Fruit fly (Drosophila melanogaster) whole organism, embryonic: ENCODE results near the gene CG31832.

Experiments
- BEAF-32 ChIP-seq: fragments of 200-800 bp; sonication (Bioruptor generic); optimal IDR thresholded peaks from 3 replicates; lab custom pipeline; 2017; ENCODE audit warnings: missing biosample characterization, missing genetic modification characterization, mild to moderate bottlenecking, moderate library complexity, missing genetic modification reagents
- Bteb2 ChIP-seq: fragments of 200-800 bp; sonication (Bioruptor generic); optimal IDR thresholded peaks from 2 replicates; lab custom pipeline; 2016; ENCODE audit warnings: missing biosample characterization, missing genetic modification characterization
- CG10267 ChIP-seq: fragments of 200-800 bp; sonication (Bioruptor generic); optimal IDR thresholded peaks from 2 replicates; lab custom pipeline; 2018; ENCODE audit warnings: missing biosample characterization, mild to moderate bottlenecking, missing genetic modification characterization, moderate library complexity
- CG12104 ChIP-seq: fragments of 200-800 bp; sonication (Bioruptor generic); optimal IDR thresholded peaks from 3 replicates; lab custom pipeline; 2016; ENCODE audit warnings: missing biosample characterization, missing genetic modification characterization
- CG12155 ChIP-seq: fragments of 200-800 bp; sonication (Bioruptor generic); optimal IDR thresholded peaks from 3 replicates; lab custom pipeline; 2016; ENCODE audit warnings: missing biosample characterization, missing genetic modification characterization
- CG14710 ChIP-seq: fragments of 200-800 bp; sonication (Bioruptor generic); optimal IDR thresholded peaks from 3 replicates; lab custom pipeline; 2019; ENCODE audit warnings: missing biosample characterization, mild to moderate bottlenecking, missing genetic modification characterization, moderate library complexity
- CG14965 ChIP-seq: fragments of 200-800 bp; sonication (Bioruptor generic); optimal IDR thresholded peaks from 2 replicates; lab custom pipeline; 2016; ENCODE audit warnings: missing biosample characterization, missing genetic modification characterization, borderline replicate concordance
- CG2116 ChIP-seq: fragments of 200-800 bp; sonication (Bioruptor generic); optimal IDR thresholded peaks from 3 replicates; lab custom pipeline; 2018; ENCODE audit warnings: missing biosample characterization, mild to moderate bottlenecking, missing genetic modification characterization
- CG2129 ChIP-seq: fragments of 200-800 bp; sonication (Bioruptor generic); IDR thresholded peaks from 2 replicates; pipeline ENCODE4 v1.3.6; 2022; ENCODE audit warnings: missing biosample characterization, missing genetic modification characterization; ENCODE audit not compliant: partially characterized antibody
- CG2678 ChIP-seq: fragments of 200-800 bp; sonication (Bioruptor generic); optimal IDR thresholded peaks from 3 replicates; lab custom pipeline; 2019; ENCODE audit warnings: missing biosample characterization, mild to moderate bottlenecking, missing genetic modification characterization, moderate library complexity
- CG32772 ChIP-seq: fragments of 200-800 bp; sonication (Bioruptor generic); IDR thresholded peaks from 2 replicates; pipeline ENCODE4 v1.3.6; 2022; ENCODE audit warnings: missing biosample characterization, missing genetic modification characterization
- CG34376 ChIP-seq: fragments of 200-800 bp; sonication (Bioruptor generic); optimal IDR thresholded peaks from 2 replicates; lab custom pipeline; 2018; ENCODE audit warnings: missing biosample characterization, mild to moderate bottlenecking, missing genetic modification characterization
- CG3847 ChIP-seq: fragments of 200-800 bp; sonication (Bioruptor generic); IDR thresholded peaks from 2 replicates; pipeline ENCODE4 v1.3.6; 2022; ENCODE audit warnings: missing biosample characterization, missing genetic modification characterization
- CG4617 ChIP-seq: fragments of 200-800 bp; sonication (Bioruptor generic); optimal IDR thresholded peaks from 3 replicates; lab custom pipeline; 2016; ENCODE audit warnings: missing biosample characterization, missing genetic modification characterization, borderline replicate concordance
- CG5953 ChIP-seq: fragments of 200-800 bp; sonication (Bioruptor generic); IDR thresholded peaks from 2 replicates; pipeline ENCODE4 v1.3.6; 2022; ENCODE audit warnings: missing biosample characterization, missing genetic modification characterization
- CG6791 ChIP-seq: fragments of 200-800 bp; sonication (Bioruptor generic); IDR thresholded peaks from 3 replicates; pipeline ENCODE4 v1.3.6; 2022; ENCODE audit warnings: missing biosample characterization, missing genetic modification characterization; ENCODE audit not compliant: partially characterized antibody
- CG8290 ChIP-seq, 3 experiments: fragments of 200-800 bp; sonication (Bioruptor generic); optimal IDR thresholded peaks; 2 replicates each; lab custom pipeline; 2016 to 2019; ENCODE audit warnings: missing biosample characterization in 3 of 3, missing genetic modification characterization in 3 of 3, mild to moderate bottlenecking in 2 of 3, moderate library complexity in 1 of 3
- CG8765 ChIP-seq: fragments of 200-800 bp; sonication (Bioruptor generic); IDR thresholded peaks from 2 replicates; pipeline ENCODE4 v1.3.6; 2022; ENCODE audit warnings: missing biosample characterization, missing genetic modification characterization
- CG8924 ChIP-seq: fragments of 200-800 bp; optimal IDR thresholded peaks from 3 replicates; lab custom pipeline; 2019; ENCODE audit warnings: missing biosample characterization, mild to moderate bottlenecking, missing genetic modification characterization, moderate library complexity
- D ChIP-seq, 2 experiments: fragments of 200-800 bp in 1 of 2; fragments of >200 bp in 1 of 2; sonication (Bioruptor generic) in 1 of 2; optimal IDR thresholded peaks; 2 replicates in 1 of 2; 3 replicates in 1 of 2; lab custom pipeline; 2017; ENCODE audit warnings: mild to moderate bottlenecking in 1 of 2, missing biosample characterization in 1 of 2, missing genetic modification characterization in 1 of 2, missing genetic modification reagents in 1 of 2
- Dfd ChIP-seq, 2 experiments: fragments of >200 bp; optimal IDR thresholded peaks; 2 replicates each; lab custom pipeline; 2017; ENCODE audit warnings: missing biosample characterization in 2 of 2, missing genetic modification characterization in 2 of 2
- Dip3 ChIP-seq: fragments of 200-800 bp; sonication (Bioruptor generic); optimal IDR thresholded peaks from 3 replicates; lab custom pipeline; 2016; ENCODE audit warnings: missing biosample characterization, missing genetic modification characterization
- Dll ChIP-seq: fragments of 200-800 bp; sonication (Bioruptor generic); IDR thresholded peaks from 4 replicates; pipeline ENCODE4 v1.3.6; 2022; ENCODE audit warnings: missing biosample characterization, missing genetic modification characterization; ENCODE audit not compliant: partially characterized antibody
- HLH54F ChIP-seq: fragments of 200-800 bp; sonication (Bioruptor generic); optimal IDR thresholded peaks from 3 replicates; lab custom pipeline; 2016; ENCODE audit warnings: missing biosample characterization, missing genetic modification characterization
- Hmr ChIP-seq: fragments of 200-800 bp; sonication (Bioruptor generic); optimal IDR thresholded peaks from 3 replicates; lab custom pipeline; 2017; ENCODE audit warnings: mild to moderate bottlenecking, missing biosample characterization, missing genetic modification reagents, missing genetic modification characterization
- MBD-R2 ChIP-seq: fragments of 200-800 bp; sonication (Bioruptor generic); IDR thresholded peaks from 2 replicates; pipeline ENCODE4 v1.3.6; 2022; ENCODE audit warnings: missing biosample characterization, missing genetic modification characterization
- MESR4 ChIP-seq: fragments of 200-800 bp; sonication (Bioruptor generic); optimal IDR thresholded peaks from 2 replicates; lab custom pipeline; 2018; ENCODE audit warnings: missing biosample characterization, mild to moderate bottlenecking, missing genetic modification characterization, moderate library complexity
- Opbp ChIP-seq: fragments of 200-800 bp; sonication (Bioruptor generic); IDR thresholded peaks from 3 replicates; pipeline ENCODE4 v1.3.6; 2022; ENCODE audit warnings: missing biosample characterization, missing genetic modification characterization; ENCODE audit not compliant: partially characterized antibody
- Pdp1 ChIP-seq, 2 experiments: fragments of 200-800 bp; sonication (Bioruptor generic); optimal IDR thresholded peaks; 3 replicates each; lab custom pipeline; 2016; ENCODE audit warnings: missing biosample characterization in 2 of 2, missing genetic modification characterization in 2 of 2, mild to moderate bottlenecking in 1 of 2, moderate library complexity in 1 of 2
- Poxn ChIP-seq: fragments of 200-800 bp; sonication (Bioruptor generic); IDR thresholded peaks from 2 replicates; pipeline ENCODE4 v1.3.6; 2022; ENCODE audit warnings: missing biosample characterization, missing genetic modification characterization
- Spps ChIP-seq: fragments of 200-800 bp; sonication (Bioruptor generic); optimal IDR thresholded peaks from 2 replicates; lab custom pipeline; 2018; ENCODE audit warnings: missing biosample characterization, mild to moderate bottlenecking, missing genetic modification characterization
- Ssrp ChIP-seq: fragments of 200-800 bp; sonication (Bioruptor generic); optimal IDR thresholded peaks from 2 replicates; lab custom pipeline; 2018; ENCODE audit warnings: missing biosample characterization, mild to moderate bottlenecking, missing genetic modification characterization, moderate library complexity
- Trl ChIP-seq, 3 experiments: fragments of >200 bp in 2 of 3; fragments of 200-800 bp in 1 of 3; sonication (Bioruptor generic) in 1 of 3; optimal IDR thresholded peaks; 2 replicates in 1 of 3; 3 replicates in 2 of 3; lab custom pipeline; 2016 to 2017; ENCODE audit warnings: missing biosample characterization in 1 of 3, missing genetic modification characterization in 1 of 3
- dan ChIP-seq: fragments of 200-800 bp; sonication (Bioruptor generic); IDR thresholded peaks from 2 replicates; pipeline ENCODE4 v1.3.6; 2022; ENCODE audit warnings: missing biosample characterization, missing genetic modification characterization
- fd3F ChIP-seq: fragments of 200-800 bp; sonication (Bioruptor generic); optimal IDR thresholded peaks from 2 replicates; lab custom pipeline; 2018; ENCODE audit warnings: missing biosample characterization, mild to moderate bottlenecking, missing genetic modification characterization, moderate library complexity
- gem ChIP-seq: fragments of 200-800 bp; sonication (Bioruptor generic); optimal IDR thresholded peaks from 2 replicates; lab custom pipeline; 2019; ENCODE audit warnings: missing biosample characterization, mild to moderate bottlenecking, missing genetic modification characterization, moderate library complexity
- h ChIP-seq: fragments of >200 bp; optimal IDR thresholded peaks from 2 replicates; lab custom pipeline; 2017
- hbn ChIP-seq: fragments of 200-800 bp; sonication (Bioruptor generic); IDR thresholded peaks from 2 replicates; pipeline ENCODE4 v1.3.6; 2022; ENCODE audit warnings: missing biosample characterization, missing genetic modification characterization; ENCODE audit not compliant: partially characterized antibody
- insv ChIP-seq, 2 experiments: fragments of 200-800 bp; sonication (Bioruptor generic); optimal IDR thresholded peaks; 3 replicates each; lab custom pipeline; 2016 to 2018; ENCODE audit warnings: missing biosample characterization in 2 of 2, missing genetic modification characterization in 2 of 2
- kah ChIP-seq: fragments of 200-800 bp; sonication (Bioruptor generic); optimal IDR thresholded peaks from 2 replicates; lab custom pipeline; 2018; ENCODE audit warnings: missing biosample characterization, mild to moderate bottlenecking, missing genetic modification characterization
- nau ChIP-seq: fragments of 200-800 bp; sonication (Bioruptor generic); optimal IDR thresholded peaks from 3 replicates; lab custom pipeline; 2017; ENCODE audit warnings: missing biosample characterization, mild to moderate bottlenecking, missing genetic modification characterization, missing genetic modification reagents
- nerfin-2 ChIP-seq: fragments of 200-800 bp; sonication (Bioruptor generic); IDR thresholded peaks from 2 replicates; pipeline ENCODE4 v1.3.6; 2022; ENCODE audit warnings: missing biosample characterization, missing genetic modification characterization; ENCODE audit not compliant: partially characterized antibody
- repo ChIP-seq: fragments of 200-800 bp; sonication (Bioruptor generic); optimal IDR thresholded peaks from 2 replicates; lab custom pipeline; 2016; ENCODE audit warnings: missing biosample characterization, missing genetic modification characterization
- sna ChIP-seq: fragments of 200-800 bp; sonication (Bioruptor generic); IDR thresholded peaks from 2 replicates; pipeline ENCODE4 v1.3.6; 2022; ENCODE audit warnings: missing biosample characterization, missing genetic modification characterization; ENCODE audit not compliant: partially characterized antibody
- vfl ChIP-seq: fragments of 200-800 bp; sonication (Bioruptor generic); optimal IDR thresholded peaks from 2 replicates; lab custom pipeline; 2016; ENCODE audit warnings: missing biosample characterization, missing genetic modification characterization

Gene CG31832

dm6 chr2L:15057225-15058117, 25.9 kb upstream of the CG31832 start, which contains the start of gene ck (continued):
- TF ChIP-seq Poxn (no peak), CG3847 (GFP tag; lab: Robert Waterston, UW) (peak; percentile 46; the same call in 1 of the 2 replicates), CG8765 (GFP tag; lab: Robert Waterston, UW) (no peak), CG14965 (GFP tag; lab: Kevin White, UChicago) (no peak), Dip3 (no peak), nau (GFP tag; lab: Kevin White, UChicago) (no peak), Opbp (peak; percentile 68; the same call in 2 of the 3 replicates), CG2129 (0 out of 2 replicates have a peak, but pooled peaks have one; percentile 20), MESR4 (peak; percentile 49), CG12155 (GFP tag; lab: Kevin White, UChicago) (peak; percentile 47), CG32772 (GFP tag; lab: Robert Waterston, UW) (no peak), CG12104 (no peak), Trl (optimal IDR thresholded peaks at IDR 0.05; lab: Kevin White, UChicago) (peak in 1 of 2 experiments; percentile 41), Trl (GFP tag; optimal IDR thresholded peaks at IDR 0.05; lab: Kevin White, UChicago) (no peak), Hmr (GFP tag; lab: Kevin White, UChicago) (peak; percentile 64), hbn (GFP tag; lab: Robert Waterston, UW) (peak; percentile 66), CG6791 (GFP tag; lab: Robert Waterston, UW) (peak; percentile 85), CG5953 (GFP tag; lab: Robert Waterston, UW) (no peak), Dfd (GFP tag; optimal IDR thresholded peaks at IDR 0.05; lab: Kevin White, UChicago) (no peak), Bteb2 (GFP tag; lab: Kevin White, UChicago) (no peak), CG2116 (peak; percentile 77), kah (GFP tag; lab: Kevin White, UChicago) (peak; percentile 70), Pdp1 (GFP tag; optimal IDR thresholded peaks at IDR 0.05; lab: Kevin White, UChicago) (peak in 1 of 2 experiments; percentile 79), CG2678 (tag; lab: Kevin White, UChicago) (no peak), h (lab: Kevin White, UChicago) (no peak), HLH54F (GFP tag; lab: Kevin White, UChicago) (no peak), gem (tag; lab: Kevin White, UChicago) (no peak), Ssrp (tag; lab: Kevin White, UChicago) (no peak), D (optimal IDR thresholded peaks at IDR 0.05; lab: Kevin White, UChicago) (peak; percentile 43), D (GFP tag; optimal IDR thresholded peaks at IDR 0.05; lab: Kevin White, UChicago) (no peak), nerfin-2 (GFP tag; lab: Robert Waterston, UW) (peak; percentile 89), repo (no peak), CG10267 (tag; lab: Kevin White, UChicago) (peak; percentile 36), CG4617 (GFP tag; lab: Kevin White, UChicago) (peak; percentile 13), MBD-R2 (GFP tag; lab: Robert Waterston, UW) (peak; percentile 57), dan (no peak), vfl (GFP tag; lab: Kevin White, UChicago) (no peak), insv (GFP tag; optimal IDR thresholded peaks at IDR 0.05; lab: Kevin White, UChicago) (peak; percentile 29 to 91), fd3F (GFP tag; lab: Kevin White, UChicago) (no peak), Dll (GFP tag; lab: Robert Waterston, UW) (peak; percentile 73; the same call in 2 of the 4 replicates), CG8290 (GFP tag; optimal IDR thresholded peaks at IDR 0.05; lab: Kevin White, UChicago) (peak; percentile 67), CG8290 (tag; optimal IDR thresholded peaks at IDR 0.05; lab: Kevin White, UChicago) (peak; percentile 20 to 77), CG14710 (peak; percentile 49), CG34376 (GFP tag; lab: Kevin White, UChicago) (peak; percentile 2), sna (GFP tag; lab: Robert Waterston, UW) (peak; percentile 65), Spps (no peak), BEAF-32 (GFP tag; lab: Kevin White, UChicago) (peak; percentile 73), CG8924 (tag; lab: Kevin White, UChicago) (peak; percentile 42)
